Fruit fly (Drosophila melanogaster): ENCODE measurements around the gene Daxx.

Gene Daxx

dm6 chr2L:6455032-6455954, 25.4 kb upstream of the Daxx start, which contains the start of gene retm (continued):
- TF ChIP-seq Xrp1 (GFP tag; IDR thresholded peaks at IDR 0.05) (peak; percentile 18; the same call in 1 of the 2 replicates), CG7987 (GFP tag; optimal IDR thresholded peaks at IDR 0.05) (peak; percentile 30), vnd (GFP tag; IDR thresholded peaks at IDR 0.05; ENCODE audit: partially characterized antibody) (no peak), CG17802 (tag; optimal IDR thresholded peaks at IDR 0.05) (peak; percentile 83), ham (GFP tag; IDR thresholded peaks at IDR 0.05) (no peak), CG12219 (GFP tag; optimal IDR thresholded peaks at IDR 0.05) (peak; percentile 37), grn (GFP tag; optimal IDR thresholded peaks at IDR 0.05) (no peak), croc (GFP tag; conservative IDR thresholded peaks at IDR 0.05) (no peak), Trl (optimal IDR thresholded peaks at IDR 0.05) (peak in 1 of 2 experiments; percentile 12), Trl (GFP tag; optimal IDR thresholded peaks at IDR 0.05) (no peak), CG16863 (GFP tag; optimal IDR thresholded peaks at IDR 0.05) (no peak), seq (GFP tag; IDR thresholded peaks at IDR 0.05) (no peak), wdn (GFP tag; IDR thresholded peaks at IDR 0.05) (no peak), bigmax (GFP tag; optimal IDR thresholded peaks at IDR 0.05) (peak; percentile 52), CG13287 (GFP tag; IDR thresholded peaks at IDR 0.05; ENCODE audit: partially characterized antibody) (no peak), Ravus (GFP tag; IDR thresholded peaks at IDR 0.05) (no peak), Eip74EF (GFP tag; optimal IDR thresholded peaks at IDR 0.05) (no peak), gfzf (GFP tag; optimal IDR thresholded peaks at IDR 0.05) (no peak), dmrt99B (tag; optimal IDR thresholded peaks at IDR 0.05) (no peak), vfl (GFP tag; optimal IDR thresholded peaks at IDR 0.05) (no peak), CG10462 (GFP tag; optimal IDR thresholded peaks at IDR 0.05) (no peak), knrl (GFP tag; IDR thresholded peaks at IDR 0.05; ENCODE audit: partially characterized antibody) (no peak), MESR4 (GFP tag; optimal IDR thresholded peaks at IDR 0.05) (peak; percentile 57), sim (GFP tag; IDR thresholded peaks at IDR 0.05) (no peak), Camta (GFP tag; optimal IDR thresholded peaks at IDR 0.05) (no peak), CG12659 (GFP tag; optimal IDR thresholded peaks at IDR 0.05) (no peak)

dm6 chr2L:6455955-6456599, 24.7 kb upstream of the Daxx start, which contains the start of gene frj:
frj (plus strand) TSS chr2L:6456052.
- TF ChIP-seq CG4404 (GFP tag; IDR thresholded peaks at IDR 0.05) (peak; percentile 49; the same call in 1 of the 2 replicates), CG17186 (GFP tag; optimal IDR thresholded peaks at IDR 0.05) (peak; percentile 63), Ets65A (GFP tag) (peak; percentile 98), CG10366 (GFP tag; IDR thresholded peaks at IDR 0.05) (peak; percentile 66), CG6765 (GFP tag; optimal IDR thresholded peaks at IDR 0.05) (no peak), pho (GFP tag; optimal IDR thresholded peaks at IDR 0.05) (peak; percentile 72), lmd (GFP tag; IDR thresholded peaks at IDR 0.05) (peak; percentile 76), Adf1 (GFP tag; IDR thresholded peaks at IDR 0.05) (no peak), HmgZ (tag; optimal IDR thresholded peaks at IDR 0.05) (peak; percentile 49), CG9876 (GFP tag; optimal IDR thresholded peaks at IDR 0.05) (peak; percentile 81), oc (tag; optimal IDR thresholded peaks at IDR 0.05) (peak; percentile 58), ato (GFP tag; IDR thresholded peaks at IDR 0.05; ENCODE audit: partially characterized antibody) (0 out of 2 replicates have a peak, but pooled peaks have one; percentile 14), dysf (GFP tag; IDR thresholded peaks at IDR 0.05) (peak; percentile 62), Jarid2 (GFP tag; optimal IDR thresholded peaks at IDR 0.05) (no peak), CG30020 (tag; optimal IDR thresholded peaks at IDR 0.05) (peak; percentile 95), nau (GFP tag; optimal IDR thresholded peaks at IDR 0.05) (no peak), lbe (GFP tag; optimal IDR thresholded peaks at IDR 0.05) (peak; percentile 52), Neu2 (GFP tag; optimal IDR thresholded peaks at IDR 0.05; ENCODE audit: borderline replicate concordance) (peak; percentile 9), CG1602 (GFP tag; optimal IDR thresholded peaks at IDR 0.05) (peak; percentile 66), unc-4 (GFP tag; IDR thresholded peaks at IDR 0.05; ENCODE audit: partially characterized antibody) (peak; percentile 63), CG9215 (GFP tag; IDR thresholded peaks at IDR 0.05) (peak; percentile 64), CG16863 (GFP tag; optimal IDR thresholded peaks at IDR 0.05) (peak; percentile 57), Doc3 (GFP tag; IDR thresholded peaks at IDR 0.05; ENCODE audit: partially characterized antibody) (0 out of 3 replicates have a peak, but pooled peaks have one; percentile 59), CG7987 (GFP tag; optimal IDR thresholded peaks at IDR 0.05) (no peak)

All from whole organism, embryonic.